Worm (Caenorhabditis elegans) whole organism, L1 larva: ENCODE results near the gene npr-20.

Experiments
- F16B12.6 ChIP-seq: fragments of 150-350 bp; optimal IDR thresholded peaks from 2 replicates; lab custom pipeline; 2014; ENCODE audit warnings: missing biosample characterization, missing genetic modification characterization
- aha-1 ChIP-seq: fragments of 150-350 bp; optimal IDR thresholded peaks from 2 replicates; lab custom pipeline; 2014; ENCODE audit warnings: missing biosample characterization, missing genetic modification characterization
- alr-1 ChIP-seq: fragments of 200-800 bp; sonication (Bioruptor generic); optimal IDR thresholded peaks from 2 replicates; lab custom pipeline; 2018; ENCODE audit warnings: borderline replicate concordance, mild to moderate bottlenecking, missing genetic modification characterization, missing compliant biosample characterization
- ceh-8 ChIP-seq: fragments of 200-800 bp; sonication (Bioruptor generic); optimal IDR thresholded peaks from 2 replicates; lab custom pipeline; 2018; ENCODE audit warnings: mild to moderate bottlenecking, missing genetic modification characterization, moderate library complexity, missing compliant biosample characterization
- ceh-82 ChIP-seq, 3 experiments: fragments of 150-350 bp in 1 of 3; sonication (generic microtip) in 2 of 3; optimal IDR thresholded peaks; 2 replicates each; lab custom pipeline; 2014 to 2017; ENCODE audit warnings: missing biosample characterization in 3 of 3, missing genetic modification characterization in 3 of 3
- ceh-90 ChIP-seq: sonication (generic microtip); optimal IDR thresholded peaks from 2 replicates; lab custom pipeline; 2016; ENCODE audit warnings: missing genetic modification characterization, missing compliant biosample characterization
- dsc-1 ChIP-seq: sonication (generic microtip); optimal IDR thresholded peaks from 2 replicates; lab custom pipeline; 2016; ENCODE audit warnings: mild to moderate bottlenecking, missing genetic modification characterization, missing compliant biosample characterization
- efl-1 ChIP-seq, 4 experiments: fragments of 150-350 bp; optimal IDR thresholded peaks in 3 of 4; peaks in 1 of 4; 1 replicate in 1 of 4; 2 replicates in 3 of 4; lab custom pipeline; 2014; ENCODE audit warnings: missing biosample characterization in 2 of 4, missing genetic modification characterization in 2 of 4, missing genetic modification reagents in 2 of 4
- fkh-10 ChIP-seq: sonication (generic microtip); optimal IDR thresholded peaks from 2 replicates; lab custom pipeline; 2017; ENCODE audit warnings: missing biosample characterization, missing genetic modification reagents, missing genetic modification characterization
- fkh-8 ChIP-seq: sonication (generic microtip); optimal IDR thresholded peaks from 2 replicates; lab custom pipeline; 2016; ENCODE audit warnings: mild to moderate bottlenecking, missing genetic modification characterization, missing compliant biosample characterization
- hlh-4 ChIP-seq: sonication (generic microtip); optimal IDR thresholded peaks from 2 replicates; lab custom pipeline; 2016; ENCODE audit warnings: mild to moderate bottlenecking, missing genetic modification characterization, missing compliant biosample characterization
- hpl-2 ChIP-seq: fragments of 150-350 bp; optimal IDR thresholded peaks from 2 replicates; lab custom pipeline; 2014; ENCODE audit warnings: missing biosample characterization, missing genetic modification reagents, missing genetic modification characterization
- lin-14 ChIP-seq: fragments of 200-800 bp; sonication (Bioruptor generic); optimal IDR thresholded peaks from 2 replicates; lab custom pipeline; 2018; ENCODE audit warnings: mild to moderate bottlenecking, missing genetic modification characterization, moderate library complexity, missing compliant biosample characterization
- lin-15B ChIP-seq: fragments of 150-350 bp; sonication (generic microtip); optimal IDR thresholded peaks from 3 replicates; lab custom pipeline; 2014; ENCODE audit warnings: missing biosample characterization, missing genetic modification characterization
- lin-35 ChIP-seq, 2 experiments: fragments of 150-350 bp; optimal IDR thresholded peaks; 2 replicates each; lab custom pipeline; 2014; ENCODE audit warnings: missing biosample characterization in 2 of 2, missing genetic modification characterization in 2 of 2, missing genetic modification reagents in 2 of 2
- lin-39 ChIP-seq: fragments of 150-350 bp; optimal IDR thresholded peaks from 2 replicates; lab custom pipeline; 2014; ENCODE audit warnings: missing biosample characterization, missing genetic modification reagents, missing genetic modification characterization
- lsy-2 ChIP-seq, 2 experiments: fragments of 150-350 bp; optimal IDR thresholded peaks; 2 replicates each; lab custom pipeline; 2014; ENCODE audit warnings: missing biosample characterization in 2 of 2, missing genetic modification characterization in 2 of 2
- mab-9 ChIP-seq: fragments of 200-800 bp; sonication (Bioruptor generic); IDR thresholded peaks from 2 replicates; pipeline ENCODE4 v1.3.6; 2022; ENCODE audit warnings: missing genetic modification reagents, missing genetic modification characterization, missing compliant biosample characterization
- nhr-12 ChIP-seq: sonication (generic microtip); optimal IDR thresholded peaks from 2 replicates; lab custom pipeline; 2017; ENCODE audit warnings: missing biosample characterization, missing genetic modification characterization
- nhr-19 ChIP-seq: fragments of 200-800 bp; sonication (Bioruptor generic); conservative IDR thresholded peaks from 2 replicates; pipeline ENCODE4 v1.3.6; 2022; ENCODE audit warnings: missing genetic modification characterization, missing compliant biosample characterization
- nhr-20 ChIP-seq: sonication (generic microtip); optimal IDR thresholded peaks from 2 replicates; lab custom pipeline; 2016; ENCODE audit warnings: mild to moderate bottlenecking, missing genetic modification characterization, missing compliant biosample characterization
- nhr-71 ChIP-seq: sonication (generic microtip); optimal IDR thresholded peaks from 2 replicates; lab custom pipeline; 2016; ENCODE audit warnings: mild to moderate bottlenecking, missing genetic modification characterization, moderate library complexity, missing compliant biosample characterization
- nhr-76 ChIP-seq: sonication (generic microtip); optimal IDR thresholded peaks from 2 replicates; lab custom pipeline; 2017; ENCODE audit warnings: missing biosample characterization, missing genetic modification characterization
- nhr-77 ChIP-seq: fragments of 150-350 bp; optimal IDR thresholded peaks from 2 replicates; lab custom pipeline; 2014; ENCODE audit warnings: missing biosample characterization, missing genetic modification characterization
- pag-3 ChIP-seq: sonication (generic microtip); optimal IDR thresholded peaks from 2 replicates; lab custom pipeline; 2017; ENCODE audit warnings: missing genetic modification characterization, mild to moderate bottlenecking, missing compliant biosample characterization, antibody characterized with exemption, borderline replicate concordance; ENCODE audit not compliant: insufficient read depth
- pax-3 ChIP-seq: fragments of 200-800 bp; sonication (Bioruptor generic); optimal IDR thresholded peaks from 2 replicates; lab custom pipeline; 2018; ENCODE audit warnings: mild to moderate bottlenecking, missing genetic modification characterization, moderate library complexity, missing compliant biosample characterization
- rnt-1 ChIP-seq: sonication (generic microtip); optimal IDR thresholded peaks from 2 replicates; lab custom pipeline; 2016; ENCODE audit warnings: mild to moderate bottlenecking, missing genetic modification characterization, moderate library complexity, missing compliant biosample characterization
- snpc-4 ChIP-seq: fragments of 150-350 bp; optimal IDR thresholded peaks from 2 replicates; lab custom pipeline; 2014; ENCODE audit warnings: missing biosample characterization, missing genetic modification characterization
- snu-23 ChIP-seq: sonication (generic microtip); optimal IDR thresholded peaks from 2 replicates; lab custom pipeline; 2016; ENCODE audit warnings: missing genetic modification characterization, missing compliant biosample characterization
- sox-4 ChIP-seq: sonication (generic microtip); optimal IDR thresholded peaks from 2 replicates; lab custom pipeline; 2016; ENCODE audit warnings: missing genetic modification characterization, missing compliant biosample characterization
- sptf-1 ChIP-seq: fragments of 150-350 bp; optimal IDR thresholded peaks from 2 replicates; lab custom pipeline; 2014; ENCODE audit warnings: missing biosample characterization, missing genetic modification characterization
- swsn-7 ChIP-seq: sonication (generic microtip); optimal IDR thresholded peaks from 2 replicates; lab custom pipeline; 2016; ENCODE audit warnings: missing genetic modification characterization, missing compliant biosample characterization
- tbx-2 ChIP-seq: sonication (generic microtip); optimal IDR thresholded peaks from 2 replicates; lab custom pipeline; 2016; ENCODE audit warnings: missing genetic modification characterization, missing compliant biosample characterization
- unc-130 ChIP-seq: fragments of 150-350 bp; optimal IDR thresholded peaks from 2 replicates; lab custom pipeline; 2017; ENCODE audit warnings: missing biosample characterization, missing genetic modification characterization, inconsistent platforms
- unc-98 ChIP-seq: fragments of 200-800 bp; sonication (Bioruptor generic); IDR thresholded peaks from 2 replicates; pipeline ENCODE4 v1.3.6; 2022; ENCODE audit warnings: missing genetic modification characterization, missing compliant biosample characterization
- xbp-1 ChIP-seq: sonication (generic microtip); optimal IDR thresholded peaks from 2 replicates; lab custom pipeline; 2016; ENCODE audit warnings: missing genetic modification characterization, missing compliant biosample characterization

Gene npr-20

ce11 chrII:8844465-8845126 is 20.4 kb downstream of the npr-20 start, which contains the start of gene F46C5.6:
TSS of gene F46C5.6 (minus strand) at chrII:8844515.
- TF ChIP-seq rnt-1 (tag; lab: Kevin White, UChicago) (peak; percentile 66), nhr-20 (tag; lab: Kevin White, UChicago) (peak; percentile 39), nhr-19 (GFP tag; lab: Robert Waterston, UW) (peak; percentile 30; the same call in 1 of the 2 replicates), pax-3 (no peak), nhr-71 (tag; lab: Kevin White, UChicago) (peak; percentile 73), hlh-4 (tag; lab: Kevin White, UChicago) (no peak), dsc-1 (tag; lab: Kevin White, UChicago) (peak; percentile 53), lsy-2 (tag; optimal IDR thresholded peaks at IDR 0.05; lab: Kevin White, UChicago) (peak in 1 of 2 experiments; percentile 40), tbx-2 (peak; percentile 19), swsn-7 (peak; percentile 9), fkh-8 (tag; lab: Kevin White, UChicago) (no peak), lin-35 (GFP tag; optimal IDR thresholded peaks at IDR 0.05; lab: Kevin White, UChicago) (peak in 1 of 2 experiments; percentile 13), lin-14 (GFP tag; lab: Kevin White, UChicago) (peak; percentile 83), snu-23 (peak; percentile 45), efl-1 (optimal IDR thresholded peaks at IDR 0.05; lab: Kevin White, UChicago) (peak in 1 of 2 experiments; percentile 10), efl-1 (GFP tag; optimal IDR thresholded peaks at IDR 0.05 in 1 of 2; lab: Kevin White, UChicago) (no peak), snpc-4 (tag; lab: Kevin White, UChicago) (no peak)

DNA sequence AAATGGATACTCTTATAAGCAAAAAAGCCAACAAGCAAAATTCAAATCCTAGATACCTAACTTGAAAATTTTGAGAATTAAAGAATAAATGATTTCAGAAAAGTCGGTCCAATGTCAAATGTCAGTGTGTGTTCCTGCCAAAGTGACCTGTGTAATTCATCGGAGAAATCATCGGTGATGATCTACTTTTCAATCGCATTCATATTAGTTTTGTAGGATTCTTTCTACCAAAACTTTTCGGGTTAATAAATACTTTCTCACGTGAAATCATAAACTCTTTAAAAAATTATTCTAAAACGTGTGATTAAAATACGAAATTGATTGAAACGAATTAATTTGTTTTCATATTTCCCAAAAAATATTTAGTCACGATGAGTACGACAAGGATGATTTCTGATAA is 26.0 kb downstream of the npr-20 start, which contains the start of gene F46C5.7:
Gene F46C5.7, plus strand, starts transcription at position 301 of the 400 bp plus-strand sequence.
- TF ChIP-seq unc-98 (no peak), ceh-8 (GFP tag; lab: Kevin White, UChicago) (no peak), aha-1 (no peak), sox-4 (no peak), nhr-76 (tag; lab: Kevin White, UChicago) (no peak), nhr-12 (tag; lab: Kevin White, UChicago) (no peak), nhr-77 (tag; lab: Kevin White, UChicago) (no peak), alr-1 (tag; lab: Kevin White, UChicago) (no peak), lin-15B (tag; lab: Kevin White, UChicago) (no peak), nhr-20 (tag; lab: Kevin White, UChicago) (no peak), tbx-2 (no peak), ceh-90 (tag; lab: Kevin White, UChicago) (no peak), unc-130 (tag; lab: Kevin White, UChicago) (no peak)

- TF ChIP-seq fkh-10 (peak; percentile 85), sptf-1 (tag; lab: Kevin White, UChicago) (no peak), lin-14 (GFP tag; lab: Kevin White, UChicago) (peak; percentile 66), lin-39 (tag; lab: Kevin White, UChicago) (no peak), hpl-2 (GFP tag; lab: Kevin White, UChicago) (no peak), F16B12.6 (tag; lab: Kevin White, UChicago) (no peak), lsy-2 (tag; optimal IDR thresholded peaks at IDR 0.05; lab: Kevin White, UChicago) (no peak), pag-3 (no peak), xbp-1 (tag; lab: Kevin White, UChicago) (no peak), mab-9 (GFP tag; lab: Robert Waterston, UW) (no peak)
Measured at ce11 chrII:8835857-8836256, 29.1 kb downstream of the npr-20 start, which contains the start of gene F46C5.4. TSS of gene F46C5.4 (plus strand) at chrII:8836078.

DNA sequence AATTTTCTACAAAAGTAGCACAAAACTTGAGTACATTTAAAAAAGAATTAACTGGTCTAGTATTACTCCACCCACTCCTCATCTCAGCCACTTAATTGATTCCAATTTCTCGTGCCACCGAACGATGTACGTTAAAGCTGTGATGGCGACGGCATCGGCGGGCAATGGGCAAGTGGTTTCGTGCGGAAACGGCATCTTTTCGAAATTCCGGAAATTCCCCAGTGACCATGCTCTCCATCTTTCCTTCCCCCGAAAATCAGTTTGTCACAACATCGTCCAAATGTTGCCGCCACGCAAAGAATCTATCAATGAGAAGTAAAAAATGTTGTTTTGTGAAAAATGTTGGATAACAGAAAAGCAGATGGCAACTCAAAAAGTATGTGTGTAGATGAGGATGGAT is 32.0 kb downstream of the npr-20 start:
- TF ChIP-seq ceh-82 (tag; optimal IDR thresholded peaks at IDR 0.05; lab: Kevin White, UChicago) (no peak), lin-14 (GFP tag; lab: Kevin White, UChicago) (peak; percentile 36)
